Worm (Caenorhabditis elegans) whole organism, mixed stage, embryonic: ENCODE data around the gene efl-2.

ENCODE experiments used
- M03D4.4 ChIP-seq: sonication (generic microtip); optimal IDR thresholded peaks from 2 replicates; lab custom pipeline; 2017; ENCODE audit warnings: mild to moderate bottlenecking, missing genetic modification characterization, missing compliant biosample characterization
- bed-3 ChIP-seq: fragments of 200-800 bp; sonication (Bioruptor generic); optimal IDR thresholded peaks from 3 replicates; lab custom pipeline; 2018; ENCODE audit warnings: mild to moderate bottlenecking, missing genetic modification characterization, moderate library complexity, missing compliant biosample characterization
- blmp-1 ChIP-seq: fragments of 150-350 bp; optimal IDR thresholded peaks from 2 replicates; lab custom pipeline; 2014; ENCODE audit warnings: missing biosample characterization, missing genetic modification characterization
- ceh-39 ChIP-seq: fragments of 150-350 bp; optimal IDR thresholded peaks from 2 replicates; lab custom pipeline; 2014; ENCODE audit warnings: missing biosample characterization, missing genetic modification characterization
- ceh-43 ChIP-seq: fragments of 200-800 bp; sonication (Bioruptor generic); optimal IDR thresholded peaks from 2 replicates; lab custom pipeline; 2018; ENCODE audit warnings: mild to moderate bottlenecking, missing genetic modification characterization, moderate library complexity, missing compliant biosample characterization
- ceh-83 ChIP-seq: fragments of 200-800 bp; sonication (Bioruptor generic); optimal IDR thresholded peaks from 2 replicates; lab custom pipeline; 2018; ENCODE audit warnings: mild to moderate bottlenecking, missing genetic modification characterization, missing compliant biosample characterization
- ces-1 ChIP-seq: fragments of 150-350 bp; optimal IDR thresholded peaks from 2 replicates; lab custom pipeline; 2014; ENCODE audit warnings: missing biosample characterization, missing genetic modification reagents, missing genetic modification characterization
- cnd-1 ChIP-seq: fragments of 200-800 bp; sonication (Bioruptor generic); optimal IDR thresholded peaks from 2 replicates; lab custom pipeline; 2018; ENCODE audit warnings: mild to moderate bottlenecking, missing genetic modification characterization, missing compliant biosample characterization
- drap-1 ChIP-seq: fragments of 200-800 bp; sonication (Bioruptor generic); optimal IDR thresholded peaks from 3 replicates; lab custom pipeline; 2018; ENCODE audit warnings: mild to moderate bottlenecking, missing genetic modification characterization, missing compliant biosample characterization
- elt-1 ChIP-seq: sonication (generic microtip); optimal IDR thresholded peaks from 2 replicates; lab custom pipeline; 2017; ENCODE audit warnings: missing genetic modification characterization, mild to moderate bottlenecking, missing compliant biosample characterization, antibody characterized with exemption, moderate library complexity, borderline replicate concordance; ENCODE audit not compliant: insufficient read depth
- elt-3 ChIP-seq: fragments of 150-350 bp; optimal IDR thresholded peaks from 2 replicates; lab custom pipeline; 2014; ENCODE audit warnings: missing biosample characterization, missing genetic modification characterization
- flh-1 ChIP-seq: fragments of 200-800 bp; sonication (Bioruptor generic); optimal IDR thresholded peaks from 2 replicates; lab custom pipeline; 2018; ENCODE audit warnings: mild to moderate bottlenecking, missing genetic modification characterization, moderate library complexity, missing compliant biosample characterization
- ham-2 ChIP-seq: fragments of 200-800 bp; sonication (Bioruptor generic); optimal IDR thresholded peaks from 2 replicates; lab custom pipeline; 2018; ENCODE audit warnings: mild to moderate bottlenecking, missing genetic modification characterization, missing compliant biosample characterization
- hlh-1 ChIP-seq: fragments of 150-350 bp; optimal IDR thresholded peaks from 2 replicates; lab custom pipeline; 2014; ENCODE audit warnings: missing biosample characterization, missing genetic modification reagents, missing genetic modification characterization
- lin-13 ChIP-seq: fragments of 150-350 bp; optimal IDR thresholded peaks from 2 replicates; lab custom pipeline; 2014; ENCODE audit warnings: missing biosample characterization, missing genetic modification characterization
- lin-32 ChIP-seq: fragments of 200-800 bp; sonication (Bioruptor generic); optimal IDR thresholded peaks from 2 replicates; lab custom pipeline; 2018; ENCODE audit warnings: mild to moderate bottlenecking, missing genetic modification characterization, missing compliant biosample characterization
- lsy-2 ChIP-seq: fragments of 150-350 bp; optimal IDR thresholded peaks from 2 replicates; lab custom pipeline; 2014; ENCODE audit warnings: missing biosample characterization, missing genetic modification characterization
- mab-5 ChIP-seq: fragments of 150-350 bp; optimal IDR thresholded peaks from 2 replicates; lab custom pipeline; 2014; ENCODE audit warnings: missing biosample characterization, missing genetic modification characterization
- mep-1 ChIP-seq: fragments of 150-350 bp; optimal IDR thresholded peaks from 2 replicates; lab custom pipeline; 2017; ENCODE audit warnings: missing biosample characterization, missing genetic modification reagents, missing genetic modification characterization, inconsistent platforms
- mls-2 ChIP-seq: sonication (generic microtip); optimal IDR thresholded peaks from 2 replicates; lab custom pipeline; 2016; ENCODE audit warnings: mild to moderate bottlenecking, missing genetic modification characterization, moderate library complexity, missing compliant biosample characterization
- nhr-12 ChIP-seq: fragments of 150-350 bp; optimal IDR thresholded peaks from 2 replicates; lab custom pipeline; 2014; ENCODE audit warnings: missing biosample characterization, missing genetic modification characterization
- nhr-2 ChIP-seq: fragments of 150-350 bp; optimal IDR thresholded peaks from 2 replicates; lab custom pipeline; 2014; ENCODE audit warnings: missing biosample characterization, missing genetic modification characterization
- nhr-237 ChIP-seq: fragments of 150-350 bp; optimal IDR thresholded peaks from 2 replicates; lab custom pipeline; 2014; ENCODE audit warnings: missing biosample characterization, missing genetic modification characterization
- nhr-28 ChIP-seq: fragments of 150-350 bp; optimal IDR thresholded peaks from 2 replicates; lab custom pipeline; 2014; ENCODE audit warnings: missing biosample characterization, missing genetic modification characterization
- nhr-76 ChIP-seq: sonication (generic microtip); optimal IDR thresholded peaks from 2 replicates; lab custom pipeline; 2017; ENCODE audit warnings: missing biosample characterization, missing genetic modification characterization
- pha-4 ChIP-seq: fragments of 150-350 bp; optimal IDR thresholded peaks from 2 replicates; lab custom pipeline; 2018; ENCODE audit warnings: missing biosample characterization, missing genetic modification reagents, missing genetic modification characterization
- sem-2 ChIP-seq: fragments of 200-800 bp; sonication (Bioruptor generic); optimal IDR thresholded peaks from 2 replicates; lab custom pipeline; 2018; ENCODE audit warnings: mild to moderate bottlenecking, missing genetic modification characterization, missing compliant biosample characterization
- snpc-4 ChIP-seq: fragments of 150-350 bp; optimal IDR thresholded peaks from 2 replicates; lab custom pipeline; 2014; ENCODE audit warnings: missing biosample characterization, missing genetic modification characterization
- sptf-1 ChIP-seq: sonication (generic microtip); optimal IDR thresholded peaks from 2 replicates; lab custom pipeline; 2017; ENCODE audit warnings: mild to moderate bottlenecking, missing genetic modification characterization, moderate library complexity, missing compliant biosample characterization
- tbx-8 ChIP-seq: fragments of 200-800 bp; sonication (Bioruptor generic); optimal IDR thresholded peaks from 2 replicates; lab custom pipeline; 2018; ENCODE audit warnings: mild to moderate bottlenecking, missing genetic modification characterization, moderate library complexity, missing compliant biosample characterization
- unc-120 ChIP-seq: sonication (generic microtip); optimal IDR thresholded peaks from 2 replicates; lab custom pipeline; 2017; ENCODE audit warnings: missing genetic modification characterization, missing compliant biosample characterization; ENCODE audit not compliant: poor library complexity, severe bottlenecking
- unc-39 ChIP-seq: fragments of 150-350 bp; optimal IDR thresholded peaks from 2 replicates; lab custom pipeline; 2014; ENCODE audit warnings: missing biosample characterization, missing genetic modification characterization
- unc-62 ChIP-seq: fragments of 150-350 bp; optimal IDR thresholded peaks from 2 replicates; lab custom pipeline; 2014; ENCODE audit warnings: missing biosample characterization, missing genetic modification reagents, missing genetic modification characterization
- zip-8 ChIP-seq: fragments of 150-350 bp; optimal IDR thresholded peaks from 2 replicates; lab custom pipeline; 2014; ENCODE audit warnings: missing biosample characterization, missing genetic modification characterization
- ztf-11 ChIP-seq: fragments of 150-350 bp; optimal IDR thresholded peaks from 2 replicates; lab custom pipeline; 2014; ENCODE audit warnings: missing biosample characterization, missing genetic modification characterization

efl-2 gene

ce11 chrII:13405840-13406239, at the start of gene efl-2:
Gene efl-2 (plus strand): TSS chrII:13406140.
- TF ChIP-seq tbx-8, result no peak

ce11 chrII:13367784-13368183, 38.2 kb upstream of the efl-2 start:
- TF ChIP-seq ceh-83, result no peak

ce11 chrII:13369231-13369630, 36.7 kb upstream of the efl-2 start, which contains the start of gene Y48C3A.20:
Gene Y48C3A.20 (plus strand): TSS chrII:13369607.
- no peak for TF ChIP-seq unc-120 (tag; lab: Kevin White, UChicago)
- TF ChIP-seq blmp-1 (tag; lab: Kevin White, UChicago), result no peak
- no peak for TF ChIP-seq ztf-11 (tag; lab: Kevin White, UChicago)
- no peak for TF ChIP-seq unc-62 (GFP tag; lab: Kevin White, UChicago)
- no peak for TF ChIP-seq ceh-83
- no peak for TF ChIP-seq tbx-8
- TF ChIP-seq mls-2 (tag; lab: Kevin White, UChicago), result no peak
- TF ChIP-seq unc-39 (tag; lab: Kevin White, UChicago), result no peak
- TF ChIP-seq ceh-43 (GFP tag; lab: Kevin White, UChicago), result no peak
- TF ChIP-seq cnd-1 (tag; lab: Kevin White, UChicago), result no peak
- TF ChIP-seq sptf-1 (tag; lab: Kevin White, UChicago), result peak; percentile 19
- no peak for TF ChIP-seq ham-2 (GFP tag; lab: Kevin White, UChicago)
- no peak for TF ChIP-seq drap-1 (GFP tag; lab: Kevin White, UChicago)
- peak; percentile 16 for TF ChIP-seq ceh-39 (tag; lab: Kevin White, UChicago)
- peak; percentile 52 for TF ChIP-seq mep-1 (tag; lab: Kevin White, UChicago)
- TF ChIP-seq nhr-237, result peak; percentile 57
- TF ChIP-seq lsy-2 (tag; lab: Kevin White, UChicago), result peak; percentile 42
- no peak for TF ChIP-seq nhr-12 (tag; lab: Kevin White, UChicago)
- no peak for TF ChIP-seq nhr-76 (tag; lab: Kevin White, UChicago)
- TF ChIP-seq pha-4 (tag; lab: Kevin White, UChicago), result peak; percentile 71
- TF ChIP-seq nhr-2 (tag; lab: Kevin White, UChicago), result no peak
- no peak for TF ChIP-seq snpc-4 (tag; lab: Kevin White, UChicago)
- TF ChIP-seq elt-3, result no peak
- TF ChIP-seq lin-13 (tag; lab: Kevin White, UChicago), result peak; percentile 73
- no peak for TF ChIP-seq bed-3
- TF ChIP-seq elt-1 (tag; lab: Kevin White, UChicago), result no peak
- no peak for TF ChIP-seq zip-8 (tag; lab: Kevin White, UChicago)
- TF ChIP-seq nhr-28 (tag; lab: Kevin White, UChicago), result no peak
- TF ChIP-seq mab-5, result no peak
- no peak for TF ChIP-seq flh-1 (GFP tag; lab: Kevin White, UChicago)
- TF ChIP-seq ces-1 (GFP tag; lab: Kevin White, UChicago), result peak; percentile 83
- no peak for TF ChIP-seq lin-32 (GFP tag; lab: Kevin White, UChicago)
- TF ChIP-seq sem-2, result no peak
- TF ChIP-seq M03D4.4 (tag; lab: Kevin White, UChicago), result no peak
- TF ChIP-seq hlh-1, result no peak
- TF ChIP-seq, all 35 proteins: peak for 8

- TF ChIP-seq nhr-2 (tag; lab: Kevin White, UChicago) (no peak), ceh-83 (no peak), elt-1 (tag; lab: Kevin White, UChicago) (no peak), lsy-2 (tag; lab: Kevin White, UChicago) (no peak), nhr-12 (tag; lab: Kevin White, UChicago) (no peak), lin-32 (GFP tag; lab: Kevin White, UChicago) (no peak), snpc-4 (tag; lab: Kevin White, UChicago) (no peak), sem-2 (no peak), M03D4.4 (tag; lab: Kevin White, UChicago) (no peak), drap-1 (GFP tag; lab: Kevin White, UChicago) (no peak), tbx-8 (no peak), elt-3 (no peak), bed-3 (no peak), ztf-11 (tag; lab: Kevin White, UChicago) (no peak), mls-2 (tag; lab: Kevin White, UChicago) (no peak)
These were observed 29.8 kb upstream of the efl-2 start, which contains the start of gene Y48C3A.12 for ce11 chrII:13376112-13376511. Gene Y48C3A.12 (plus strand): TSS chrII:13376412.
